Fruit fly (Drosophila melanogaster) whole organism, adult: Measurements from ENCODE around the gene CG9044.

Experiments
- CG11617 ChIP-seq: fragments of 200-800 bp; sonication (Bioruptor generic); optimal IDR thresholded peaks from 2 replicates; lab custom pipeline; 2017; ENCODE audit warnings: mild to moderate bottlenecking, missing biosample characterization, missing genetic modification reagents, missing genetic modification characterization
- CG12768 ChIP-seq: fragments of 200-800 bp; sonication (Bioruptor generic); optimal IDR thresholded peaks from 2 replicates; lab custom pipeline; 2017; ENCODE audit warnings: missing biosample characterization, missing genetic modification characterization, mild to moderate bottlenecking, moderate library complexity, missing genetic modification reagents
- CG14711 ChIP-seq: fragments of 200-800 bp; sonication (Bioruptor generic); optimal IDR thresholded peaks from 2 replicates; lab custom pipeline; 2018; ENCODE audit warnings: missing biosample characterization, mild to moderate bottlenecking, missing genetic modification characterization, moderate library complexity
- CG5204 ChIP-seq: fragments of 200-800 bp; sonication (Bioruptor generic); optimal IDR thresholded peaks from 2 replicates; lab custom pipeline; 2016; ENCODE audit warnings: missing biosample characterization, missing genetic modification characterization
- CG7101 ChIP-seq: fragments of 200-800 bp; sonication (Bioruptor generic); optimal IDR thresholded peaks from 2 replicates; lab custom pipeline; 2018; ENCODE audit warnings: missing biosample characterization, mild to moderate bottlenecking, missing genetic modification characterization, moderate library complexity
- Clk ChIP-seq: fragments of 200-800 bp; sonication (Bioruptor generic); optimal IDR thresholded peaks from 2 replicates; lab custom pipeline; 2017; ENCODE audit warnings: missing biosample characterization, missing genetic modification characterization
- bab1 ChIP-seq: fragments of 200-800 bp; sonication (Bioruptor generic); optimal IDR thresholded peaks from 3 replicates; lab custom pipeline; 2019; ENCODE audit warnings: missing biosample characterization, mild to moderate bottlenecking, missing genetic modification characterization, moderate library complexity
- cnc ChIP-seq, 2 experiments: fragments of >200 bp; optimal IDR thresholded peaks; 2 replicates each; lab custom pipeline; 2017
- kay ChIP-seq: fragments of 200-800 bp; sonication (Bioruptor generic); peaks from one replicate; lab custom pipeline; 2016; ENCODE audit warnings: missing biosample characterization, missing genetic modification characterization, borderline replicate concordance
- tj ChIP-seq: fragments of 200-800 bp; sonication (Bioruptor generic); optimal IDR thresholded peaks from 3 replicates; lab custom pipeline; 2017; ENCODE audit warnings: missing biosample characterization, mild to moderate bottlenecking, missing genetic modification characterization, moderate library complexity
- toe ChIP-seq: fragments of 200-800 bp; sonication (Bioruptor generic); optimal IDR thresholded peaks from 2 replicates; lab custom pipeline; 2016; ENCODE audit warnings: missing biosample characterization, missing genetic modification characterization

The CG9044 gene

dm6 chr2L:6000065-6000464 is 50.8 kb downstream of the CG9044 start, which contains the start of gene Tsp26A:
Gene Tsp26A, plus strand, starts transcription at chr2L:6000228.
- TF ChIP-seq CG5204 (GFP tag; lab: Kevin White, UChicago), result no peak
- TF ChIP-seq toe, result no peak
- no peak for TF ChIP-seq cnc (optimal IDR thresholded peaks at IDR 0.05; lab: Kevin White, UChicago)
- TF ChIP-seq Clk (GFP tag; lab: Kevin White, UChicago), result no peak
- no peak for TF ChIP-seq bab1
- TF ChIP-seq CG14711, result no peak
- no peak for TF ChIP-seq CG7101 (tag; lab: Kevin White, UChicago)
- TF ChIP-seq kay (GFP tag; lab: Kevin White, UChicago), result no peak
- no peak for TF ChIP-seq tj (GFP tag; lab: Kevin White, UChicago)
- TF ChIP-seq CG11617 (GFP tag; lab: Kevin White, UChicago), result no peak
- TF ChIP-seq CG12768 (GFP tag; lab: Kevin White, UChicago), result no peak
